Worm (Caenorhabditis elegans) whole organism, early embryonic: ENCODE results near the gene bre-2.

ENCODE experiments used
- F13C5.2 ChIP-seq: sonication (generic microtip); optimal IDR thresholded peaks from 2 replicates; lab custom pipeline; 2017; ENCODE audit warnings: mild to moderate bottlenecking, missing genetic modification characterization, inconsistent platforms, missing compliant biosample characterization
- ama-1 ChIP-seq: fragments of 150-350 bp; optimal IDR thresholded peaks from 2 replicates; lab custom pipeline; 2014
- flt-1 ChIP-seq: fragments of 200-800 bp; sonication (Bioruptor generic); IDR thresholded peaks from 2 replicates; pipeline ENCODE4 v1.3.6; 2022; ENCODE audit warnings: missing genetic modification characterization, missing compliant biosample characterization
- hmbx-1 ChIP-seq: sonication (generic microtip); optimal IDR thresholded peaks from 2 replicates; lab custom pipeline; 2016; ENCODE audit warnings: mild to moderate bottlenecking, missing genetic modification characterization, missing compliant biosample characterization
- tra-4 ChIP-seq: sonication (generic microtip); optimal IDR thresholded peaks from 2 replicates; lab custom pipeline; 2017; ENCODE audit warnings: missing genetic modification characterization, missing compliant biosample characterization

DNA sequence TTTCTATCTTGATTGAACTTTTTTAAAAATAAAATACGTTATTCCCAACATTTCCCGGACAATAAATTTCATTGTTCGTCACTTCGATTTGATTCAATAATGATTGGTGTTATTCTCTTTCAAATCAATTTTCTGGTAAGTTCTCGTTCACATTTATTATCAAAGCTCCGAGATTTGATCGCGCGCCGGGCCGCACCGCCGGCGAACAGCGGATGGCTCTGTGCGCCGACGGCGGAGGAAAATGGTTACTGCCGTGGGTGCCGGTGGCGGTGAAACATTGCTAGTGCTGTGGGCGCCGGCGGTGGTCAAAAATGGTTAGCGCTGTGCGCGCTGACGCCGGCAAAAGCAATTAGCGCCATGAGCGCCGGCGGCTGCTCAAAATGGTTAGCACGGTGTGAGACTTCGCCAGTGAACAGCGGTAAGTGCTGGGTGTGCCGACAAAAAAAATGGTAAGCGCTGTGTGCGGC is 48.3 kb downstream of the bre-2 start, which contains the start of gene Y39E4B.13:
- TF ChIP-seq tra-4 (tag; lab: Kevin White, UChicago) (no peak), hmbx-1 (tag; lab: Kevin White, UChicago) (no peak), flt-1 (GFP tag; lab: Robert Waterston, UW) (no peak), ama-1 (lab: Kevin White, UChicago) (no peak), F13C5.2 (no peak)
